Worm (Caenorhabditis elegans): Measurements from ENCODE around the gene dct-15.

DNA sequence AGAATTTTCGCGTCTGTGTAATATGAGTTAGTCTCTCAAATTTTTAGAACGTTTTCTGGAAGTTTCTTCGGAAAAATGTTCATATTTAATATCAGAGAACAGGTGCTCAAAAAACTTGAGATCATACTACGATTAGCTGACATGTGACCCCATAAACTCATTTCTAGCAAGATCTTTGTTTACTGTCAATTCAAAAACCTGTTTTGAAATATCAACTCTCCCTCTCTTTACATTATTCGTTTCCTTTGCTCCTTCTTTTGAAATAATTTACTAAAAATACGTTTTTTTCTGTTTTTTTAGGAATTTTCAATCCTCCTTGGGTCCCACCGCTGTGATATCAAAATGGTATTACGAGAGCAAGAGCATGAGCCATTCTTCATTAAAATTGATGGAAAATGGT lies 11.4 kb downstream of the dct-15 start, which contains the start of gene fat-4:
- TF ChIP-seq him-1 (tag; optimal IDR thresholded peaks at IDR 0.05) (no peak), dao-5 (tag; optimal IDR thresholded peaks at IDR 0.05) (no peak)
